Worm (Caenorhabditis elegans) whole organism, L2 larva: Measurements from ENCODE around the gene egl-45.

Experiments
- C34F6.9 ChIP-seq: fragments of 150-350 bp; optimal IDR thresholded peaks from 2 replicates; lab custom pipeline; 2014; ENCODE audit warnings: missing biosample characterization, missing genetic modification characterization
- F13H6.1 ChIP-seq: sonication (generic microtip); optimal IDR thresholded peaks from 2 replicates; lab custom pipeline; 2016; ENCODE audit warnings: missing genetic modification characterization, missing compliant biosample characterization
- Y55F3AM.14 ChIP-seq: fragments of 200-800 bp; sonication (Bioruptor generic); optimal IDR thresholded peaks from 2 replicates; lab custom pipeline; 2018; ENCODE audit warnings: mild to moderate bottlenecking, missing genetic modification characterization, missing compliant biosample characterization
- ZK546.5 ChIP-seq: sonication (generic microtip); optimal IDR thresholded peaks from 2 replicates; lab custom pipeline; 2017; ENCODE audit warnings: missing biosample characterization, missing genetic modification characterization
- alr-1 ChIP-seq: fragments of 150-350 bp; optimal IDR thresholded peaks from 2 replicates; lab custom pipeline; 2014; ENCODE audit warnings: missing biosample characterization, missing genetic modification characterization
- aly-2 ChIP-seq: fragments of 150-350 bp; optimal IDR thresholded peaks from 2 replicates; lab custom pipeline; 2014; ENCODE audit warnings: missing biosample characterization, missing genetic modification characterization
- blmp-1 ChIP-seq: sonication (generic microtip); optimal IDR thresholded peaks from 2 replicates; lab custom pipeline; 2017; ENCODE audit warnings: missing genetic modification characterization, mild to moderate bottlenecking, missing compliant biosample characterization, antibody characterized with exemption, moderate library complexity; ENCODE audit not compliant: insufficient read depth
- ceh-82 ChIP-seq: fragments of 150-350 bp; optimal IDR thresholded peaks from 2 replicates; lab custom pipeline; 2014; ENCODE audit warnings: missing biosample characterization, missing genetic modification characterization
- crh-2 ChIP-seq: sonication (generic microtip); optimal IDR thresholded peaks from 2 replicates; lab custom pipeline; 2017; ENCODE audit warnings: missing biosample characterization, missing genetic modification characterization
- elt-1 ChIP-seq: fragments of 150-350 bp; optimal IDR thresholded peaks from 2 replicates; lab custom pipeline; 2014; ENCODE audit warnings: missing biosample characterization, missing genetic modification characterization
- elt-3 ChIP-seq: sonication (generic microtip); optimal IDR thresholded peaks from 2 replicates; lab custom pipeline; 2017; ENCODE audit warnings: missing biosample characterization, missing genetic modification characterization
- fos-1 ChIP-seq: fragments of 150-350 bp; optimal IDR thresholded peaks from 2 replicates; lab custom pipeline; 2014; ENCODE audit warnings: missing biosample characterization, missing genetic modification characterization
- gmeb-1 ChIP-seq: fragments of 150-350 bp; optimal IDR thresholded peaks from 2 replicates; lab custom pipeline; 2014; ENCODE audit warnings: missing biosample characterization, missing genetic modification characterization
- lin-13 ChIP-seq: fragments of 150-350 bp; optimal IDR thresholded peaks from 2 replicates; lab custom pipeline; 2014; ENCODE audit warnings: missing biosample characterization, missing genetic modification reagents, missing genetic modification characterization
- lin-39 ChIP-seq: fragments of 150-350 bp; optimal IDR thresholded peaks from 2 replicates; lab custom pipeline; 2014; ENCODE audit warnings: missing biosample characterization, missing genetic modification reagents, missing genetic modification characterization
- lsy-2 ChIP-seq, 2 experiments: fragments of 150-350 bp in 1 of 2; sonication (generic microtip) in 1 of 2; optimal IDR thresholded peaks; 2 replicates each; lab custom pipeline; 2014 to 2017; ENCODE audit warnings: missing biosample characterization in 2 of 2, missing genetic modification characterization in 2 of 2
- mbf-1 ChIP-seq: sonication (generic microtip); optimal IDR thresholded peaks from 2 replicates; lab custom pipeline; 2017; ENCODE audit warnings: missing biosample characterization, missing genetic modification characterization
- mdl-1 ChIP-seq, 2 experiments: fragments of 150-350 bp in 1 of 2; sonication (generic microtip) in 1 of 2; optimal IDR thresholded peaks; 2 replicates each; lab custom pipeline; 2017; ENCODE audit warnings: missing biosample characterization in 2 of 2, missing genetic modification characterization in 2 of 2
- nhr-11 ChIP-seq: fragments of 150-350 bp; optimal IDR thresholded peaks from 2 replicates; lab custom pipeline; 2014; ENCODE audit warnings: missing biosample characterization, missing genetic modification characterization
- nhr-129 ChIP-seq: fragments of 150-350 bp; optimal IDR thresholded peaks from 2 replicates; lab custom pipeline; 2014; ENCODE audit warnings: missing biosample characterization, missing genetic modification characterization
- nhr-237 ChIP-seq: fragments of 150-350 bp; optimal IDR thresholded peaks from 2 replicates; lab custom pipeline; 2014; ENCODE audit warnings: missing biosample characterization, missing genetic modification characterization
- nhr-25 ChIP-seq: fragments of 150-350 bp; sonication (generic microtip); optimal IDR thresholded peaks from 3 replicates; lab custom pipeline; 2014; ENCODE audit warnings: missing biosample characterization, missing genetic modification characterization
- nhr-77 ChIP-seq: fragments of 150-350 bp; optimal IDR thresholded peaks from 2 replicates; lab custom pipeline; 2014; ENCODE audit warnings: missing biosample characterization, missing genetic modification characterization
- skn-1 ChIP-seq: sonication (generic microtip); optimal IDR thresholded peaks from 2 replicates; lab custom pipeline; 2017; ENCODE audit warnings: missing biosample characterization, missing genetic modification characterization
- sma-3 ChIP-seq: sonication (generic microtip); optimal IDR thresholded peaks from 2 replicates; lab custom pipeline; 2016; ENCODE audit warnings: missing genetic modification reagents, missing genetic modification characterization, missing compliant biosample characterization
- sma-9 ChIP-seq, 2 experiments: fragments of 150-350 bp in 1 of 2; sonication (generic microtip) in 1 of 2; optimal IDR thresholded peaks; 2 replicates each; lab custom pipeline; 2014 to 2016; ENCODE audit warnings: missing genetic modification characterization in 2 of 2, mild to moderate bottlenecking in 1 of 2, missing biosample characterization in 1 of 2, missing compliant biosample characterization in 1 of 2, missing genetic modification reagents in 1 of 2, moderate library complexity in 1 of 2
- snpc-4 ChIP-seq: fragments of 150-350 bp; optimal IDR thresholded peaks from 2 replicates; lab custom pipeline; 2014; ENCODE audit warnings: missing biosample characterization, missing genetic modification characterization
- unc-39 ChIP-seq: fragments of 150-350 bp; optimal IDR thresholded peaks from 2 replicates; lab custom pipeline; 2014; ENCODE audit warnings: missing biosample characterization, missing genetic modification characterization
- unc-62 ChIP-seq: fragments of 150-350 bp; optimal IDR thresholded peaks from 2 replicates; lab custom pipeline; 2014; ENCODE audit warnings: missing biosample characterization, missing genetic modification reagents, missing genetic modification characterization
- ztf-1 ChIP-seq: fragments of 200-800 bp; sonication (Bioruptor generic); conservative IDR thresholded peaks from 2 replicates; pipeline ENCODE4 v1.3.6; 2022; ENCODE audit warnings: missing genetic modification characterization, missing compliant biosample characterization

egl-45 gene

DNA sequence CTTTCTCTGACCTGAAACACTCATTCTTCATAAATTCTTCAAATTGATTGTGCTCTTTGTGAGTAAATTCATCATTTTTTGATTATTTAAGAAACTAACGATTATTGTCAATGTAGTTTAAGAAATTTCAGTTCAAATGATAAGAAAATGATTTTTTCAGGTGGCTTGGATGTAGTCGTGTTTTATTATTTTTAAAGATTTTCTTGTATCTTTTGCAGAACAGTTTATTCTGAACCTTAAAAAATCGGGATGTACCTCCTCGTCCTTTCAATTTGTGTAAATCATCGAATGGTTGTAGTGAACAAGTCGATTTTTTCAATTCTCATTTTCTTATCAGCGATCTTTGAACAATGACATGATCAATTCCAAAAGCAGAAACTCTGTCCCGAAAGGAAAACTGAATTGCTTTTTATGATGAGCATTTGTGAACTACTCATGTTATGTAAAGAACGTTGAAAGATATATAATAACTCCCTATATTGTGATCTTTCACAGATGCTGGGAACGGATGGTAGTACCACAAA lies 36.9 kb upstream of the egl-45 start, which contains the start of gene slc-17.3:
slc-17.3 (minus strand) TSS at position 51 of the 524 bp plus-strand sequence.
- TF ChIP-seq fos-1 (tag; lab: Kevin White, UChicago) (peak; percentile 27), mdl-1 (tag; optimal IDR thresholded peaks at IDR 0.05; lab: Kevin White, UChicago) (no peak)

DNA sequence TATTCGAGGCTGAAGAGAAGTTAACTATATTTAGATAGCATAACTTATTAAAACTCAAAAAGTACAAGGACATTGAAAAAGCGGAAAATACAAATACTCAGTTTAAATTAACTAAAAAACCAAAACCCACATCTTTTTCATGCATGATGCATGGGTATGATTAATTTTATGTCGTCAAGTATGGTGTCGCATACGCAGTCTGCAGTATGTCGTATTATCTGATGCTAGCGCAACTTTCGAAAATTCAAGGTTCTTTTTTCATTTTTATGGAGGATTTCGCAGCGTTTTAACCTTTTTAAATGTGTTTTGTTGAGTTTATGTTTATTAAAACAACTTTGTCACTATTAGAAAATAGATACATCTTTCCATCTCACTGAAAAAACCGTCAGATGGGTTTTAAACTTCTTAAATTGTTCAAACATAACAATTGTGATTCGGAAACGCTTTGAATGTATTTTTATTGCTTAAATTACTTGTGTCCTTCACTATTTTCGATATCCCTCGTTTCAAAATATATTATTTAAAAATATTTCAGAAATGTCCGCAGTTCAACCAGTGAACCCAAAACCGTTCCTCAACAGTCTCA lies 33.2 kb upstream of the egl-45 start, which contains the start of gene snr-5:
snr-5 (plus strand) TSS at position 536 of the 586 bp plus-strand sequence.
- TF ChIP-seq unc-39 (tag; lab: Kevin White, UChicago) (no peak), nhr-25 (no peak), Y55F3AM.14 (GFP tag; lab: Kevin White, UChicago) (no peak), elt-1 (tag; lab: Kevin White, UChicago) (no peak), nhr-77 (tag; lab: Kevin White, UChicago) (no peak), nhr-237 (no peak), skn-1 (tag; lab: Kevin White, UChicago) (no peak), alr-1 (tag; lab: Kevin White, UChicago) (no peak), unc-62 (GFP tag; lab: Kevin White, UChicago) (no peak), mbf-1 (tag; lab: Kevin White, UChicago) (no peak), ztf-1 (GFP tag; lab: Robert Waterston, UW) (no peak), ZK546.5 (no peak), mdl-1 (tag; optimal IDR thresholded peaks at IDR 0.05; lab: Kevin White, UChicago) (no peak), nhr-129 (tag; lab: Kevin White, UChicago) (peak; percentile 25), sma-9 (GFP tag; optimal IDR thresholded peaks at IDR 0.05; lab: Kevin White, UChicago) (no peak), sma-9 (tag; optimal IDR thresholded peaks at IDR 0.05; lab: Kevin White, UChicago) (no peak), sma-3 (GFP tag; lab: Kevin White, UChicago) (no peak), C34F6.9 (tag; lab: Kevin White, UChicago) (peak; percentile 26), ceh-82 (tag; lab: Kevin White, UChicago) (no peak), blmp-1 (tag; lab: Kevin White, UChicago) (no peak), aly-2 (tag; lab: Kevin White, UChicago) (no peak), lin-39 (tag; lab: Kevin White, UChicago) (no peak), lin-13 (GFP tag; lab: Kevin White, UChicago) (peak; percentile 27), lsy-2 (tag; optimal IDR thresholded peaks at IDR 0.05; lab: Kevin White, UChicago) (peak in 1 of 2 experiments; percentile 59)

DNA sequence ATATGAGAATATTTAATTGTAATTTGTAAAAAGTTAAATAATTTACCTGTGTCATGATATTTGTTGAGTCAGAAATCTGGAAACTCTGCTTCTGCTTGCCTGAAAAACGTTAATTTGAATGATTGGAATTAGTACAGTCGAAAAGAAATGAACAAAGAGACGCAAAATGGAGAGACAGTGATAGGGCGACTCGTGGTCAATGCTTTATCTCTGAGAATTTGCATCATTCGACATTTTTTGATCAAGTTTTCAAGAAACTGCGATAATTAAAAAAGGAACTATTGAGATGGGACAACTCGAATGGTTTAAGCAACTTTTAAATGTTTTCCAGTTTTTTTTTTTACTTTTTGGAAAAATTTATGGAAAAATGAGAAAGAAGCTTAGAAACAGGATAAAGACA lies 32.5 kb upstream of the egl-45 start, which contains the start of gene cuc-1:
cuc-1 (minus strand) TSS at position 101 of the 400 bp plus-strand sequence.
- TF ChIP-seq fos-1 (tag; lab: Kevin White, UChicago), result peak; percentile 10
- TF ChIP-seq elt-3 (tag; lab: Kevin White, UChicago), result no peak
- no peak for TF ChIP-seq F13H6.1

DNA sequence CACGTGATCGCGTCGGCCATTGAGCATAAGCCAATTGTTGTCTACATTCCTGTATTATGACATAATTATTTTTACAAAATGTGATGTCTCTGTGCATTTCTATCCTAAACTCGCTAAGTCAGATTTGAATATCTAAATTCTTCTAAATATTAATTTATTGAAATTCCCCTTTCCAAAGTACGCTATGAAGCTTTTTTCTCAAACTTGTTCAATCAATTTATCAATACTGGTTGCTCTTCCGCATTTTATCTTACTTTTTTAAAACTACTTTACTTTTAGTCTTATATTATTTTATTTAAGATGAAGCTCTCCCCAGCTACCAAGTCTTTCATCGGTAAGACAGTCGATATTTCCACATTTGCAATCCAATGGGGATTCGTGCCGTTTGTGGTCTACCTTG lies 30.9 kb upstream of the egl-45 start, which contains the start of gene tomm-7:
tomm-7 (plus strand) TSS at position 301 of the 400 bp plus-strand sequence.
- TF ChIP-seq mbf-1 (tag; lab: Kevin White, UChicago), result no peak
- no peak for TF ChIP-seq lsy-2 (tag; optimal IDR thresholded peaks at IDR 0.05; lab: Kevin White, UChicago)
- TF ChIP-seq elt-1 (tag; lab: Kevin White, UChicago), result no peak
- no peak for TF ChIP-seq fos-1 (tag; lab: Kevin White, UChicago)
- TF ChIP-seq blmp-1 (tag; lab: Kevin White, UChicago), result no peak
- no peak for TF ChIP-seq Y55F3AM.14 (GFP tag; lab: Kevin White, UChicago)
- no peak for TF ChIP-seq ztf-1 (GFP tag; lab: Robert Waterston, UW)
- no peak for TF ChIP-seq snpc-4 (tag; lab: Kevin White, UChicago)
- TF ChIP-seq gmeb-1 (tag; lab: Kevin White, UChicago), result no peak
- no peak for TF ChIP-seq nhr-11 (tag; lab: Kevin White, UChicago)

DNA sequence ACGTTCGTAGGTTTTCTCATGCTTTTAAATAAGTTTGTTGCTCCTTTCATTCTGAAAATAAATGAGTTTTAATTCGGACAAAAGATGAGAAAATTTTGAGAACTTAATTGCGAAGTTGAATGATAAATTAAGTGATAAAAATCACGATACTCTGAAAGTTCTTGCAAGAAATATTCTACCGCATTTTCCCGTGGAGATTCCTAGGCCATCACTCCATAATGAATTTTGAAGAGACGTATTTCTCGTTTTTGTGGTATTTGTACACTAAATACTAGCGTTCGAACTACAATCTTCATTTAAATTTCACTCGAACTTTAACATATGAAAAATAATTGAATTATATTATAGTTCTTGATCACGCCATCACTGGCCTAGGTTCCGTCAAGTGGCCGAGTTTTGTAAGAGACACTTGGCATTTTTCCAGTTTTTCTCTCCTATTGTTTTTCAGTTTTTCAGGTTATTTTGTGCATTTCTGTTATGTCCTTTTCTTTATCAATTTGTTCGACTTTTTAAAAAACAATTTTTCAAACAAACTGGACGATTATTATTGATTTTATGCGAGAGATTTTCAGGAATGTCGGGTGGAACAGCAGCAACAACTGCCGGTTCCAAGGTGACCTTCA lies 30.1 kb upstream of the egl-45 start, which contains the start of the genes coq-5 and ufm-1:
coq-5 (minus strand) TSS at position 51 of the 623 bp plus-strand sequence.
ufm-1 (plus strand) TSS at position 573 of the 623 bp plus-strand sequence.
- TF ChIP-seq lsy-2 (tag; optimal IDR thresholded peaks at IDR 0.05; lab: Kevin White, UChicago) (peak in 1 of 2 experiments; percentile 43), aly-2 (tag; lab: Kevin White, UChicago) (no peak), sma-3 (GFP tag; lab: Kevin White, UChicago) (peak; percentile 18), crh-2 (tag; lab: Kevin White, UChicago) (peak; percentile 7), C34F6.9 (tag; lab: Kevin White, UChicago) (peak; percentile 56)
